Fruit fly (Drosophila melanogaster): ENCODE results near the gene Ptp61F.
A peak's percentile ranks its signal among the peaks of the same experiment; 100 is the strongest.

The Ptp61F gene

dm6 chr3L:1323136-1323535, 151.9 kb downstream of the Ptp61F start (continued):
- no peak for TF ChIP-seq schlank (tag; optimal IDR thresholded peaks at IDR 0.05)
- peak; percentile 68 for TF ChIP-seq NfI (GFP tag; optimal IDR thresholded peaks at IDR 0.05)
- peak; percentile 51; the same call in 2 of the 3 replicates for TF ChIP-seq dysf (GFP tag; IDR thresholded peaks at IDR 0.05)
- peak; percentile 65 for TF ChIP-seq CG1603 (tag; optimal IDR thresholded peaks at IDR 0.05)
- TF ChIP-seq grau (tag; optimal IDR thresholded peaks at IDR 0.05): peak; percentile 77
- TF ChIP-seq CG12155 (GFP tag; optimal IDR thresholded peaks at IDR 0.05): peak; percentile 50
- peak; percentile 60 for TF ChIP-seq B-H1 (GFP tag; IDR thresholded peaks at IDR 0.05)
- no peak for TF ChIP-seq ro (GFP tag; IDR thresholded peaks at IDR 0.05)
- no peak for TF ChIP-seq CG17612 (GFP tag; IDR thresholded peaks at IDR 0.05)
- peak; percentile 67 for TF ChIP-seq CG12236 (GFP tag; optimal IDR thresholded peaks at IDR 0.05)
- TF ChIP-seq CG16815 (GFP tag; optimal IDR thresholded peaks at IDR 0.05): peak; percentile 52
- no peak for TF ChIP-seq Opbp (GFP tag; IDR thresholded peaks at IDR 0.05; ENCODE audit: partially characterized antibody)
- no peak for TF ChIP-seq CG31224 (GFP tag; IDR thresholded peaks at IDR 0.05)
- TF ChIP-seq CG7357 (GFP tag; IDR thresholded peaks at IDR 0.05): peak; percentile 42; the same call in 1 of the 3 replicates
- no peak for TF ChIP-seq B-H2 (GFP tag; optimal IDR thresholded peaks at IDR 0.05)
- TF ChIP-seq zen2 (GFP tag; IDR thresholded peaks at IDR 0.05; ENCODE audit: partially characterized antibody): no peak
- TF ChIP-seq Sox102F (GFP tag; optimal IDR thresholded peaks at IDR 0.05): no peak
- TF ChIP-seq D19B (GFP tag; optimal IDR thresholded peaks at IDR 0.05): no peak
- TF ChIP-seq sqz (GFP tag; optimal IDR thresholded peaks at IDR 0.05): peak; percentile 51
- 0 out of 3 replicates have a peak, but pooled peaks have one; percentile 53 for TF ChIP-seq CG2199 (GFP tag; IDR thresholded peaks at IDR 0.05)
- TF ChIP-seq CG14667 (GFP tag; IDR thresholded peaks at IDR 0.05): no peak
- TF ChIP-seq Poxn (GFP tag; IDR thresholded peaks at IDR 0.05): no peak
- TF ChIP-seq CG2889 (GFP tag; IDR thresholded peaks at IDR 0.05): no peak
- no peak for TF ChIP-seq CG34376 (GFP tag; optimal IDR thresholded peaks at IDR 0.05)
- TF ChIP-seq Dref (GFP tag; IDR thresholded peaks at IDR 0.05): no peak
- TF ChIP-seq hb (GFP tag; IDR thresholded peaks at IDR 0.05; ENCODE audit: partially characterized antibody): no peak
- TF ChIP-seq scrt (GFP tag; optimal IDR thresholded peaks at IDR 0.05): peak; percentile 21
- peak; percentile 59 for TF ChIP-seq her (GFP tag; optimal IDR thresholded peaks at IDR 0.05)
- TF ChIP-seq CG9727 (GFP tag; optimal IDR thresholded peaks at IDR 0.05): peak; percentile 34
- TF ChIP-seq CG14050 (GFP tag; IDR thresholded peaks at IDR 0.05): peak; percentile 48; the same call in 1 of the 3 replicates
- TF ChIP-seq Bgb (GFP tag; IDR thresholded peaks at IDR 0.05; ENCODE audit: partially characterized antibody): no peak
- TF ChIP-seq CG6854 (GFP tag; optimal IDR thresholded peaks at IDR 0.05): no peak
- TF ChIP-seq CG8924 (tag; optimal IDR thresholded peaks at IDR 0.05): peak; percentile 78
- TF ChIP-seq CG5180 (GFP tag; optimal IDR thresholded peaks at IDR 0.05): no peak
- TF ChIP-seq YL-1 (GFP tag; optimal IDR thresholded peaks at IDR 0.05): no peak
- no peak for TF ChIP-seq ab (GFP tag; optimal IDR thresholded peaks at IDR 0.05)
- no peak for TF ChIP-seq fd102C (GFP tag; optimal IDR thresholded peaks at IDR 0.05)
- TF ChIP-seq Nf-YC (tag; optimal IDR thresholded peaks at IDR 0.05): no peak
- peak; percentile 83; the same call in 2 of the 3 replicates for TF ChIP-seq otp (GFP tag; IDR thresholded peaks at IDR 0.05)
- peak; percentile 22 for TF ChIP-seq cwo (GFP tag; optimal IDR thresholded peaks at IDR 0.05)
- TF ChIP-seq chinmo (GFP tag; IDR thresholded peaks at IDR 0.05; ENCODE audit: partially characterized antibody): no peak
- TF ChIP-seq Dfd (GFP tag; optimal IDR thresholded peaks at IDR 0.05): no peak
- peak; percentile 64 for TF ChIP-seq CG17359 (tag; optimal IDR thresholded peaks at IDR 0.05)
- peak; percentile 13 for TF ChIP-seq CG2116 (GFP tag; optimal IDR thresholded peaks at IDR 0.05)
- no peak for TF ChIP-seq kah (GFP tag; optimal IDR thresholded peaks at IDR 0.05)
- peak; percentile 82 for TF ChIP-seq CG8944 (GFP tag; optimal IDR thresholded peaks at IDR 0.05)
- TF ChIP-seq eyg (GFP tag; optimal IDR thresholded peaks at IDR 0.05): peak; percentile 25
- TF ChIP-seq HmgD (GFP tag; optimal IDR thresholded peaks at IDR 0.05): peak; percentile 10
- no peak for TF ChIP-seq toy (GFP tag; IDR thresholded peaks at IDR 0.05)
- no peak for TF ChIP-seq CG14965 (GFP tag; optimal IDR thresholded peaks at IDR 0.05; ENCODE audit: borderline replicate concordance)
- TF ChIP-seq CG1233 (GFP tag; optimal IDR thresholded peaks at IDR 0.05): peak; percentile 13

All from whole organism, embryonic.